Fruit fly (Drosophila melanogaster): ENCODE data around the gene zfh1.
A peak's percentile ranks its signal among the peaks of the same experiment; 100 is the strongest.

Gene zfh1

DNA sequence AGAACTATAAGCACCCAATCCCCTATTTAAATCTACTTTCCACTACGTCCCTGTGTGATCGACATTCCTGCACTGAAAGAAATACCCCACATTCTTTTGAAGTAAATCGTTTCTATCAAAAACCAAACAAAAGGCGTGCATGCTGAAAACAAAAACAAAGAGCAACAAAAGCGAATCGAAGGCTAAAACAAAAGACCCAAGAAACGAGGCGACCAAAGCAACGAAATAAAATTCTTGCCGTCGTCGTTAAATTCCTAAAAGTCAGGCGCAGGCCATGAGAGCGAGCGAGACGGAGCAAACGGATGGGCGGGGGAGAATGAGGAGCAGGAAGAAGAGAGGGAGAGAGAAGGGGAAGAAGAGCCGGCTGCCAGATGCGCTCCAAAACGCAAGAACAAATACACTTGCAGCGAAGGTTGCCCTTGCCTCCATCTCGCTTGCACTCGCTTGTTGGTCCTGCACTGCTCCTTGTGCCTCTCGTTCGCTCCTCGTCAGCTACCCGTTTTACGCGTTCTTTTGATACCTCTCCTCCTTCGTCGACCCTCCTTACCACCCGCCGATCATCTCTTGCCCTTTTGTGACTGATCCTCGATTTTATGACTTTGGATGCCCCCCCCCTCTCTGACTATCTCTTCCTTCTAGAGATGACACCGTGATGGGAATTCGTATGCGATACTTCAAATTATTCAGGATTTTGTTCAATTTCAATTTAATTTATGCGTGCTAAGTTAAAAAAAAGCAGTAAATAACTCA lies 29.0 kb downstream of the zfh1 start (continued):
- no peak for TF ChIP-seq CG3838 (GFP tag; optimal IDR thresholded peaks at IDR 0.05)
- no peak for TF ChIP-seq CG10565 (GFP tag; optimal IDR thresholded peaks at IDR 0.05)
- TF ChIP-seq Nf-YB (GFP tag; optimal IDR thresholded peaks at IDR 0.05) = no peak
- no peak for TF ChIP-seq maf-S (GFP tag; optimal IDR thresholded peaks at IDR 0.05)
- TF ChIP-seq Hmr (GFP tag; optimal IDR thresholded peaks at IDR 0.05) = no peak
- no peak for TF ChIP-seq Dp (GFP tag; optimal IDR thresholded peaks at IDR 0.05)
- TF ChIP-seq CG9727 (GFP tag; optimal IDR thresholded peaks at IDR 0.05) = no peak
- no peak for TF ChIP-seq CG6654 (GFP tag; optimal IDR thresholded peaks at IDR 0.05)
- TF ChIP-seq CoRest (tag; optimal IDR thresholded peaks at IDR 0.05) = no peak
- TF ChIP-seq pita (GFP tag; optimal IDR thresholded peaks at IDR 0.05) = no peak
- TF ChIP-seq CG3995 (GFP tag; optimal IDR thresholded peaks at IDR 0.05) = no peak
- no peak for TF ChIP-seq CG10462 (GFP tag; optimal IDR thresholded peaks at IDR 0.05)
- TF ChIP-seq Dek (tag; optimal IDR thresholded peaks at IDR 0.05) = no peak
- TF ChIP-seq Lpt (GFP tag; optimal IDR thresholded peaks at IDR 0.05) = peak; percentile 6
- no peak for TF ChIP-seq mirr (GFP tag; optimal IDR thresholded peaks at IDR 0.05)
- TF ChIP-seq rib (GFP tag; IDR thresholded peaks at IDR 0.05) = peak; percentile 55; the same call in 1 of the 2 replicates
- TF ChIP-seq cas (GFP tag; IDR thresholded peaks at IDR 0.05) = no peak
- no peak for TF ChIP-seq Hsf (GFP tag; optimal IDR thresholded peaks at IDR 0.05)
- TF ChIP-seq Dref (GFP tag; IDR thresholded peaks at IDR 0.05) = no peak
- no peak for TF ChIP-seq Doc2 (GFP tag; IDR thresholded peaks at IDR 0.05)
- peak; percentile 25 for TF ChIP-seq gem (tag; optimal IDR thresholded peaks at IDR 0.05)
- TF ChIP-seq NC2β (GFP tag; optimal IDR thresholded peaks at IDR 0.05) = no peak
- TF ChIP-seq CG2712 (tag; optimal IDR thresholded peaks at IDR 0.05) = peak; percentile 30
- TF ChIP-seq CG2199 (GFP tag; IDR thresholded peaks at IDR 0.05) = no peak
- no peak for TF ChIP-seq Dfd (GFP tag; optimal IDR thresholded peaks at IDR 0.05)
- TF ChIP-seq jigr1 (GFP tag; IDR thresholded peaks at IDR 0.05) = no peak

DNA sequence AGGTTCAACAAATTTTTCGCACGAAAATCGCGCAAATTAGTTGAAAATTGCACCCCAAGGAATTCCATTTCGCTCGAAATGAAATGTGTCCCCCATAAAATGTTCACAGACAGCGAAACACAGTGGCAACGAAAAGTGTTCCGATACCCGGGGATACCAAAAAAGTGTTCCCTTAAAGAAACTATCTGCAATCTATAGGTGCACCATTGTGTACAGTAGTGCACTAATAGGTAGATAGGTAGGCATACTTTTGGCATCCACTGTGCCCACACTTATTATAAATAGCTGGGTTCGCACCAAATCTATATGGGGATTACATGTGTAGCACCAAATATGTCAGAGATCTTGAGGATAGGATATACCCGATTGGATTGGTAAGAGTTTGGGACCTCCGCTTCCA lies 31.0 kb downstream of the zfh1 start:
- TF ChIP-seq CG8478 (optimal IDR thresholded peaks at IDR 0.05) = no peak
- peak; percentile 81 for TF ChIP-seq CG32532 (GFP tag; IDR thresholded peaks at IDR 0.05)
- peak; percentile 89 for TF ChIP-seq CG12769 (tag; optimal IDR thresholded peaks at IDR 0.05)
- TF ChIP-seq hth (optimal IDR thresholded peaks at IDR 0.05) = no peak
- peak; percentile 55; the same call in 1 of the 2 replicates for TF ChIP-seq ara (GFP tag; IDR thresholded peaks at IDR 0.05)
- peak; percentile 54 for TF ChIP-seq oc (tag; optimal IDR thresholded peaks at IDR 0.05)
- TF ChIP-seq CG17328 (GFP tag; IDR thresholded peaks at IDR 0.05) = peak; percentile 68
- TF ChIP-seq sisA (GFP tag; IDR thresholded peaks at IDR 0.05) = peak; percentile 82
- TF ChIP-seq kah (GFP tag; optimal IDR thresholded peaks at IDR 0.05) = peak; percentile 14
- peak; percentile 78 for TF ChIP-seq CG31224 (GFP tag; IDR thresholded peaks at IDR 0.05)
- peak; percentile 45 for TF ChIP-seq HmgZ (tag; optimal IDR thresholded peaks at IDR 0.05)
- TF ChIP-seq lilli (GFP tag; optimal IDR thresholded peaks at IDR 0.05) = peak; percentile 71
- peak; percentile 42 for TF ChIP-seq CG4707 (GFP tag; optimal IDR thresholded peaks at IDR 0.05)
- TF ChIP-seq Vsx1 (GFP tag; optimal IDR thresholded peaks at IDR 0.05) = no peak
- TF ChIP-seq Dll (GFP tag; IDR thresholded peaks at IDR 0.05; ENCODE audit: partially characterized antibody) = no peak
- no peak for TF ChIP-seq crc (GFP tag; optimal IDR thresholded peaks at IDR 0.05)
- TF ChIP-seq CG12659 (GFP tag; optimal IDR thresholded peaks at IDR 0.05) = peak; percentile 17
- no peak for TF ChIP-seq cg (GFP tag; optimal IDR thresholded peaks at IDR 0.05)
- peak; percentile 70 for TF ChIP-seq Mrtf (GFP tag; IDR thresholded peaks at IDR 0.05)
- TF ChIP-seq CG15269 (tag; optimal IDR thresholded peaks at IDR 0.05) = peak; percentile 65
- no peak for TF ChIP-seq CG8089 (GFP tag; optimal IDR thresholded peaks at IDR 0.05)
- TF ChIP-seq Dip3 (GFP tag; optimal IDR thresholded peaks at IDR 0.05) = peak; percentile 37
- TF ChIP-seq sd (tag; optimal IDR thresholded peaks at IDR 0.05) = no peak
- no peak for TF ChIP-seq cad (GFP tag; optimal IDR thresholded peaks at IDR 0.05)
- TF ChIP-seq chm (GFP tag; IDR thresholded peaks at IDR 0.05) = peak; percentile 58; the same call in 1 of the 2 replicates
- no peak for TF ChIP-seq CG6272 (GFP tag; IDR thresholded peaks at IDR 0.05)
